Fruit fly (Drosophila melanogaster): ENCODE measurements around the gene CG14610.

The CG14610 gene

dm6 chr3R:7124109-7124639 is 19.9 kb downstream of the CG14610 start, which contains the start of the genes Alh and CG10098 (continued):
- TF ChIP-seq hbn (GFP tag; IDR thresholded peaks at IDR 0.05; ENCODE audit: partially characterized antibody) (peak; percentile 50; the same call in 1 of the 2 replicates), repo (GFP tag; optimal IDR thresholded peaks at IDR 0.05) (peak; percentile 68), CG42726 (GFP tag; IDR thresholded peaks at IDR 0.05; ENCODE audit: partially characterized antibody) (peak; percentile 55; the same call in 1 of the 2 replicates), NK7.1 (GFP tag; optimal IDR thresholded peaks at IDR 0.05) (peak; percentile 58), BtbVII (GFP tag; optimal IDR thresholded peaks at IDR 0.05) (no peak), CG2889 (GFP tag; IDR thresholded peaks at IDR 0.05) (peak; percentile 68; the same call in 1 of the 3 replicates), CG8388 (GFP tag; optimal IDR thresholded peaks at IDR 0.05) (peak; percentile 62), scrt (GFP tag; optimal IDR thresholded peaks at IDR 0.05) (no peak), CG1832 (GFP tag; optimal IDR thresholded peaks at IDR 0.05) (no peak), slbo (GFP tag; IDR thresholded peaks at IDR 0.05) (peak; percentile 93), sima (GFP tag; optimal IDR thresholded peaks at IDR 0.05) (no peak), CG11093 (GFP tag; IDR thresholded peaks at IDR 0.05) (peak; percentile 75; the same call in 1 of the 3 replicates), zfh1 (GFP tag; IDR thresholded peaks at IDR 0.05) (peak; percentile 66; the same call in 1 of the 3 replicates), ftz-f1 (GFP tag; optimal IDR thresholded peaks at IDR 0.05) (peak; percentile 44), kay (GFP tag; optimal IDR thresholded peaks at IDR 0.05) (peak; percentile 73), Camta (GFP tag; optimal IDR thresholded peaks at IDR 0.05) (peak; percentile 86), CG4282 (GFP tag; optimal IDR thresholded peaks at IDR 0.05) (peak; percentile 44), gro (GFP tag; optimal IDR thresholded peaks at IDR 0.05) (peak; percentile 67), kni (GFP tag; optimal IDR thresholded peaks at IDR 0.05) (peak; percentile 52), CG13287 (GFP tag; IDR thresholded peaks at IDR 0.05; ENCODE audit: partially characterized antibody) (peak; percentile 71), fd3F (GFP tag; optimal IDR thresholded peaks at IDR 0.05) (peak; percentile 77), Aef1 (GFP tag; IDR thresholded peaks at IDR 0.05) (peak; percentile 50), CG13775 (GFP tag; optimal IDR thresholded peaks at IDR 0.05) (peak; percentile 93), pnt (GFP tag; optimal IDR thresholded peaks at IDR 0.05) (peak; percentile 91), shn (GFP tag; optimal IDR thresholded peaks at IDR 0.05) (peak; percentile 85), nerfin-2 (GFP tag; IDR thresholded peaks at IDR 0.05; ENCODE audit: partially characterized antibody) (peak; percentile 44; the same call in 1 of the 2 replicates), HmgZ (tag; optimal IDR thresholded peaks at IDR 0.05) (peak; percentile 51), dpn (GFP tag; optimal IDR thresholded peaks at IDR 0.05) (peak; percentile 91), CG4360 (GFP tag; IDR thresholded peaks at IDR 0.05) (no peak), fd102C (GFP tag; optimal IDR thresholded peaks at IDR 0.05) (no peak), CG30431 (GFP tag; optimal IDR thresholded peaks at IDR 0.05) (peak; percentile 74), jigr1 (GFP tag; IDR thresholded peaks at IDR 0.05) (no peak; the same call in 2 of the 3 replicates), wor (GFP tag; IDR thresholded peaks at IDR 0.05) (0 out of 2 replicates have a peak, but pooled peaks have one; percentile 12), Mad (GFP tag; optimal IDR thresholded peaks at IDR 0.05) (peak; percentile 73), Sry-δ (GFP tag; optimal IDR thresholded peaks at IDR 0.05) (peak; percentile 99), Ets97D (GFP tag; optimal IDR thresholded peaks at IDR 0.05) (peak; percentile 75), CG13123 (GFP tag; optimal IDR thresholded peaks at IDR 0.05) (peak; percentile 80), p53 (GFP tag; optimal IDR thresholded peaks at IDR 0.05) (peak; percentile 50), CG4730 (GFP tag; IDR thresholded peaks at IDR 0.05) (peak; percentile 74), Bgb (GFP tag; IDR thresholded peaks at IDR 0.05; ENCODE audit: partially characterized antibody) (peak; percentile 69), bsh (GFP tag; optimal IDR thresholded peaks at IDR 0.05) (peak in 1 of 2 experiments; percentile 71), cwo (GFP tag; optimal IDR thresholded peaks at IDR 0.05) (peak; percentile 54), Max (GFP tag; optimal IDR thresholded peaks at IDR 0.05) (peak; percentile 79), luna (GFP tag; optimal IDR thresholded peaks at IDR 0.05) (peak; percentile 86), CG17802 (tag; optimal IDR thresholded peaks at IDR 0.05) (no peak), CG10274 (GFP tag; optimal IDR thresholded peaks at IDR 0.05) (peak; percentile 44), CG9932 (GFP tag; IDR thresholded peaks at IDR 0.05) (peak; percentile 94), D (optimal IDR thresholded peaks at IDR 0.05) (no peak), D (GFP tag; optimal IDR thresholded peaks at IDR 0.05) (peak; percentile 77), MTF-1 (GFP tag; optimal IDR thresholded peaks at IDR 0.05; ENCODE audit: borderline replicate concordance) (no peak)
